Worm (Caenorhabditis elegans) whole organism, L4 larva: ENCODE data around the gene K07B1.7.

Experiments used
- F49E8.2 ChIP-seq: sonication (generic microtip); optimal IDR thresholded peaks from 2 replicates; lab custom pipeline; 2016; ENCODE audit warnings: missing compliant biosample characterization, mild to moderate bottlenecking, missing genetic modification characterization, borderline replicate concordance
- R02D3.7 ChIP-seq: fragments of 150-350 bp; sonication (generic microtip); optimal IDR thresholded peaks from 3 replicates; lab custom pipeline; 2014; ENCODE audit warnings: missing biosample characterization, missing genetic modification characterization
- T20F7.1 ChIP-seq: fragments of 200-800 bp; sonication (Bioruptor generic); optimal IDR thresholded peaks from 2 replicates; lab custom pipeline; 2018; ENCODE audit warnings: mild to moderate bottlenecking, missing genetic modification characterization, missing compliant biosample characterization
- T26A8.4 ChIP-seq: fragments of 200-800 bp; sonication (Bioruptor generic); IDR thresholded peaks from 2 replicates; pipeline ENCODE4 v1.3.6; 2022; ENCODE audit warnings: missing genetic modification characterization, missing compliant biosample characterization
- Y48G9A.11 ChIP-seq: fragments of 200-800 bp; sonication (Bioruptor generic); IDR thresholded peaks from 2 replicates; pipeline ENCODE4 v1.3.6; 2022; ENCODE audit warnings: missing genetic modification reagents, missing genetic modification characterization, missing compliant biosample characterization
- ZK337.2 ChIP-seq: fragments of 200-800 bp; sonication (Bioruptor generic); IDR thresholded peaks from 2 replicates; pipeline ENCODE4 v1.3.6; 2022; ENCODE audit warnings: missing genetic modification reagents, missing genetic modification characterization, missing compliant biosample characterization
- ZK546.5 ChIP-seq, 2 experiments: sonication (generic microtip); optimal IDR thresholded peaks; 2 replicates each; lab custom pipeline; 2017; ENCODE audit warnings: missing biosample characterization in 2 of 2, missing genetic modification characterization in 2 of 2
- aly-2 ChIP-seq: sonication (generic microtip); optimal IDR thresholded peaks from 2 replicates; lab custom pipeline; 2018; ENCODE audit warnings: missing biosample characterization, missing genetic modification characterization
- ama-1 ChIP-seq: fragments of 150-350 bp; optimal IDR thresholded peaks from 2 replicates; lab custom pipeline; 2014; ENCODE audit warnings: inconsistent platforms, mixed read lengths
- ceh-20 ChIP-seq: fragments of 200-800 bp; sonication (Bioruptor generic); IDR thresholded peaks from 2 replicates; pipeline ENCODE4 v1.3.6; 2022; ENCODE audit warnings: missing genetic modification reagents, missing genetic modification characterization, missing compliant biosample characterization
- ceh-28 ChIP-seq: fragments of 150-350 bp; optimal IDR thresholded peaks from 2 replicates; lab custom pipeline; 2014; ENCODE audit warnings: missing biosample characterization, missing genetic modification reagents, missing genetic modification characterization
- ceh-32 ChIP-seq: sonication (generic microtip); optimal IDR thresholded peaks from 2 replicates; lab custom pipeline; 2016; ENCODE audit warnings: mild to moderate bottlenecking, missing genetic modification characterization, missing compliant biosample characterization; ENCODE audit not compliant: poor library complexity
- daf-16 ChIP-seq, 3 experiments: sonication (generic microtip); optimal IDR thresholded peaks; 2 replicates each; lab custom pipeline; 2016 to 2017; ENCODE audit warnings: missing genetic modification characterization in 3 of 3, missing genetic modification reagents in 3 of 3, mild to moderate bottlenecking in 2 of 3, missing compliant biosample characterization in 2 of 3, missing biosample characterization in 1 of 3, moderate library complexity in 1 of 3
- daf-8 ChIP-seq: fragments of 200-800 bp; sonication (Bioruptor generic); IDR thresholded peaks from 2 replicates; pipeline ENCODE4 v1.3.6; 2022; ENCODE audit warnings: missing genetic modification characterization, missing compliant biosample characterization
- dmd-6 ChIP-seq: fragments of 200-800 bp; sonication (Bioruptor generic); IDR thresholded peaks from 2 replicates; pipeline ENCODE4 v1.3.6; 2022; ENCODE audit warnings: missing genetic modification reagents, missing genetic modification characterization, missing compliant biosample characterization
- dmd-9 ChIP-seq: fragments of 200-800 bp; sonication (Bioruptor generic); IDR thresholded peaks from 2 replicates; pipeline ENCODE4 v1.3.6; 2022; ENCODE audit warnings: missing genetic modification reagents, missing genetic modification characterization, missing compliant biosample characterization
- egl-43 ChIP-seq: fragments of 200-800 bp; sonication (Bioruptor generic); IDR thresholded peaks from 2 replicates; pipeline ENCODE4 v1.3.6; 2022; ENCODE audit warnings: missing genetic modification reagents, missing genetic modification characterization, missing compliant biosample characterization
- fos-1 ChIP-seq: fragments of 150-350 bp; optimal IDR thresholded peaks from 2 replicates; lab custom pipeline; 2014; ENCODE audit warnings: missing biosample characterization, missing genetic modification characterization
- gei-8 ChIP-seq: fragments of 200-800 bp; sonication (Bioruptor generic); optimal IDR thresholded peaks from 2 replicates; lab custom pipeline; 2018; ENCODE audit warnings: mild to moderate bottlenecking, missing genetic modification characterization, missing compliant biosample characterization
- hif-1 ChIP-seq, 2 experiments: sonication (generic microtip); optimal IDR thresholded peaks; 2 replicates each; lab custom pipeline; 2016 to 2017; ENCODE audit warnings: missing compliant biosample characterization in 2 of 2, missing genetic modification characterization in 2 of 2, missing genetic modification reagents in 2 of 2, missing genotype in 2 of 2, mild to moderate bottlenecking in 1 of 2
- hlh-11 ChIP-seq: fragments of 200-800 bp; sonication (Bioruptor generic); optimal IDR thresholded peaks from 2 replicates; lab custom pipeline; 2018; ENCODE audit warnings: mild to moderate bottlenecking, missing genetic modification characterization, missing compliant biosample characterization
- hlh-30 ChIP-seq: sonication (generic microtip); optimal IDR thresholded peaks from 2 replicates; lab custom pipeline; 2017; ENCODE audit warnings: antibody characterized with exemption, mild to moderate bottlenecking, missing genetic modification characterization, missing compliant biosample characterization; ENCODE audit not compliant: insufficient read depth
- hmg-1.1 ChIP-seq: fragments of 200-800 bp; sonication (Bioruptor generic); IDR thresholded peaks from 2 replicates; pipeline ENCODE4 v1.3.6; 2022; ENCODE audit warnings: missing genetic modification reagents, missing genetic modification characterization, missing compliant biosample characterization
- jun-1 ChIP-seq: fragments of 150-350 bp; optimal IDR thresholded peaks from 2 replicates; lab custom pipeline; 2014; ENCODE audit warnings: missing biosample characterization, missing genetic modification reagents, missing genetic modification characterization
- lin-13 ChIP-seq: fragments of 150-350 bp; optimal IDR thresholded peaks from 2 replicates; lab custom pipeline; 2014; ENCODE audit warnings: missing biosample characterization, missing genetic modification reagents, missing genetic modification characterization
- lin-15B ChIP-seq: fragments of 150-350 bp; sonication (generic microtip); optimal IDR thresholded peaks from 3 replicates; lab custom pipeline; 2014; ENCODE audit warnings: missing biosample characterization, missing genetic modification characterization
- lin-38 ChIP-seq: fragments of 200-800 bp; sonication (Bioruptor generic); IDR thresholded peaks from 2 replicates; pipeline ENCODE4 v1.3.6; 2022; ENCODE audit warnings: missing genetic modification reagents, missing genetic modification characterization, missing compliant biosample characterization
- madf-5 ChIP-seq, 2 experiments: fragments of 200-800 bp; sonication (Bioruptor generic); IDR thresholded peaks; 2 replicates each; pipeline ENCODE4 v1.3.6; 2022; ENCODE audit warnings: missing compliant biosample characterization in 2 of 2, missing genetic modification characterization in 2 of 2
- madf-9 ChIP-seq: fragments of 200-800 bp; sonication (Bioruptor generic); conservative IDR thresholded peaks from 2 replicates; pipeline ENCODE4 v1.3.6; 2022; ENCODE audit warnings: missing genetic modification reagents, missing genetic modification characterization, missing compliant biosample characterization
- mdl-1 ChIP-seq, 2 experiments: fragments of 150-350 bp in 1 of 2; sonication (generic microtip) in 1 of 2; optimal IDR thresholded peaks; 2 replicates each; lab custom pipeline; 2014 to 2017; ENCODE audit warnings: missing biosample characterization in 2 of 2, missing genetic modification characterization in 2 of 2
- mdt-29 ChIP-seq: fragments of 200-800 bp; sonication (Bioruptor generic); IDR thresholded peaks from 2 replicates; pipeline ENCODE4 v1.3.6; 2022; ENCODE audit warnings: missing genetic modification reagents, missing genetic modification characterization, missing compliant biosample characterization
- mep-1 ChIP-seq: fragments of 150-350 bp; sonication (generic microtip); optimal IDR thresholded peaks from 3 replicates; lab custom pipeline; 2014; ENCODE audit warnings: missing biosample characterization, missing genetic modification characterization
- mxl-2 ChIP-seq: fragments of 200-800 bp; sonication (Bioruptor generic); conservative IDR thresholded peaks from 2 replicates; pipeline ENCODE4 v1.3.6; 2022; ENCODE audit warnings: missing genetic modification reagents, missing genetic modification characterization, missing compliant biosample characterization
- mxl-3 ChIP-seq: fragments of 200-800 bp; sonication (Bioruptor generic); optimal IDR thresholded peaks from 2 replicates; lab custom pipeline; 2018; ENCODE audit warnings: mild to moderate bottlenecking, missing genetic modification characterization, missing compliant biosample characterization
- nhr-28 ChIP-seq: fragments of 150-350 bp; optimal IDR thresholded peaks from 2 replicates; lab custom pipeline; 2014; ENCODE audit warnings: missing biosample characterization, missing genetic modification characterization
- nhr-41 ChIP-seq: fragments of 200-800 bp; sonication (Bioruptor generic); IDR thresholded peaks from 2 replicates; pipeline ENCODE4 v1.3.6; 2022; ENCODE audit warnings: missing genetic modification reagents, missing genetic modification characterization, missing compliant biosample characterization
- nhr-42 ChIP-seq: fragments of 200-800 bp; sonication (Bioruptor generic); IDR thresholded peaks from 2 replicates; pipeline ENCODE4 v1.3.6; 2022; ENCODE audit warnings: missing genetic modification characterization, missing compliant biosample characterization
- nhr-76 ChIP-seq: fragments of 150-350 bp; optimal IDR thresholded peaks from 2 replicates; lab custom pipeline; 2014; ENCODE audit warnings: missing biosample characterization, missing genetic modification characterization
- nhr-77 ChIP-seq: fragments of 150-350 bp; optimal IDR thresholded peaks from 2 replicates; lab custom pipeline; 2014; ENCODE audit warnings: missing biosample characterization, missing genetic modification characterization
- pha-4 ChIP-seq, 2 experiments: fragments of 150-350 bp in 1 of 2; fragments of 200-800 bp in 1 of 2; sonication (Bioruptor generic) in 1 of 2; IDR thresholded peaks in 1 of 2; optimal IDR thresholded peaks in 1 of 2; 2 replicates each; pipeline versions ENCODE4 v1.3.6 to Lab custom; 2014 to 2022; ENCODE audit warnings: missing genetic modification characterization in 2 of 2, missing genetic modification reagents in 2 of 2, missing biosample characterization in 1 of 2, missing compliant biosample characterization in 1 of 2
- php-3 ChIP-seq: fragments of 200-800 bp; sonication (Bioruptor generic); IDR thresholded peaks from 2 replicates; pipeline ENCODE4 v1.3.6; 2022; ENCODE audit warnings: missing genetic modification reagents, missing genetic modification characterization, missing compliant biosample characterization
- pqm-1 ChIP-seq: sonication (generic microtip); optimal IDR thresholded peaks from 2 replicates; lab custom pipeline; 2017; ENCODE audit warnings: missing biosample characterization, missing genetic modification characterization
- rbr-2 ChIP-seq: sonication (generic microtip); optimal IDR thresholded peaks from 2 replicates; lab custom pipeline; 2016; ENCODE audit warnings: missing genotype, missing genetic modification characterization, missing compliant biosample characterization
- sdz-12 ChIP-seq: fragments of 200-800 bp; sonication (Bioruptor generic); optimal IDR thresholded peaks from 2 replicates; lab custom pipeline; 2018; ENCODE audit warnings: mild to moderate bottlenecking, missing genetic modification characterization, missing compliant biosample characterization
- skn-1 ChIP-seq: fragments of 150-350 bp; optimal IDR thresholded peaks from 2 replicates; lab custom pipeline; 2014; ENCODE audit warnings: missing biosample characterization, missing genetic modification characterization
- snpc-4 ChIP-seq: fragments of 150-350 bp; optimal IDR thresholded peaks from 2 replicates; lab custom pipeline; 2014; ENCODE audit warnings: missing biosample characterization, missing genetic modification characterization
- spr-1 ChIP-seq: sonication (generic microtip); optimal IDR thresholded peaks from 2 replicates; lab custom pipeline; 2016; ENCODE audit warnings: mild to moderate bottlenecking, missing genetic modification characterization, missing compliant biosample characterization
- spr-3 ChIP-seq: fragments of 200-800 bp; sonication (Bioruptor generic); optimal IDR thresholded peaks from 2 replicates; lab custom pipeline; 2018; ENCODE audit warnings: mild to moderate bottlenecking, missing genetic modification characterization, missing compliant biosample characterization
- tag-97 ChIP-seq: fragments of 200-800 bp; sonication (Bioruptor generic); IDR thresholded peaks from 2 replicates; pipeline ENCODE4 v1.3.6; 2022; ENCODE audit warnings: missing genetic modification characterization, missing compliant biosample characterization
- unc-39 ChIP-seq: sonication (generic microtip); optimal IDR thresholded peaks from 2 replicates; lab custom pipeline; 2017; ENCODE audit warnings: missing biosample characterization, missing genetic modification characterization
- vab-7 ChIP-seq: fragments of 200-800 bp; sonication (Bioruptor generic); IDR thresholded peaks from 2 replicates; pipeline ENCODE4 v1.3.6; 2022; ENCODE audit warnings: missing genetic modification reagents, missing genetic modification characterization, missing compliant biosample characterization

Gene K07B1.7

ce11 chrV:9338452-9338851 lies 8.3 kb downstream of the K07B1.7 start:
- TF ChIP-seq mxl-3 (GFP tag; lab: Kevin White, UChicago) (no peak), nhr-42 (GFP tag; lab: Robert Waterston, UW) (peak; percentile 73; the same call in 1 of the 2 replicates), nhr-41 (no peak), ceh-28 (no peak), mep-1 (tag; lab: Kevin White, UChicago) (peak; percentile 52), vab-7 (GFP tag; lab: Robert Waterston, UW) (no peak), dmd-9 (0 out of 2 replicates have a peak, but pooled peaks have one; percentile 14), aly-2 (tag; lab: Kevin White, UChicago) (no peak), R02D3.7 (tag; lab: Kevin White, UChicago) (no peak), jun-1 (tag; lab: Kevin White, UChicago) (no peak), hlh-11 (peak; percentile 6), F49E8.2 (tag; lab: Kevin White, UChicago) (no peak), ceh-20 (GFP tag; lab: Robert Waterston, UW) (no peak), T20F7.1 (peak; percentile 23), spr-3 (GFP tag; lab: Kevin White, UChicago) (no peak), pha-4 (GFP tag; IDR thresholded peaks at IDR 0.05; lab: Robert Waterston, UW) (no peak), pha-4 (tag; optimal IDR thresholded peaks at IDR 0.05; lab: Kevin White, UChicago) (no peak), dmd-6 (no peak), mxl-2 (GFP tag; lab: Robert Waterston, UW) (no peak), sdz-12 (GFP tag; lab: Kevin White, UChicago) (peak; percentile 31), fos-1 (tag; lab: Kevin White, UChicago) (no peak), rbr-2 (tag; lab: Kevin White, UChicago) (no peak), skn-1 (tag; lab: Kevin White, UChicago) (no peak), egl-43 (GFP tag; lab: Robert Waterston, UW) (peak; percentile 71), nhr-76 (tag; lab: Kevin White, UChicago) (no peak), lin-15B (tag; lab: Kevin White, UChicago) (no peak), hmg-1.1 (no peak), nhr-28 (no peak), gei-8 (GFP tag; lab: Kevin White, UChicago) (no peak), tag-97 (GFP tag; lab: Robert Waterston, UW) (no peak), daf-16 (GFP tag; optimal IDR thresholded peaks at IDR 0.05; lab: Kevin White, UChicago) (no peak), daf-16 (tag; optimal IDR thresholded peaks at IDR 0.05; lab: Kevin White, UChicago) (peak; percentile 29), mdt-29 (GFP tag; lab: Robert Waterston, UW) (no peak), nhr-77 (tag; lab: Kevin White, UChicago) (no peak), ceh-32 (tag; lab: Kevin White, UChicago) (no peak), php-3 (GFP tag; lab: Robert Waterston, UW) (no peak), daf-8 (GFP tag; lab: Robert Waterston, UW) (no peak), Y48G9A.11 (no peak), mdl-1 (tag; optimal IDR thresholded peaks at IDR 0.05; lab: Kevin White, UChicago) (no peak), snpc-4 (tag; lab: Kevin White, UChicago) (no peak), hlh-30 (tag; lab: Kevin White, UChicago) (no peak), T26A8.4 (peak; percentile 86), pqm-1 (tag; lab: Kevin White, UChicago) (no peak), spr-1 (tag; lab: Kevin White, UChicago) (no peak), lin-38 (GFP tag; lab: Robert Waterston, UW) (peak; percentile 41; the same call in 1 of the 2 replicates), ama-1 (peak; percentile 96), hif-1 (tag; optimal IDR thresholded peaks at IDR 0.05; lab: Kevin White, UChicago) (peak in 1 of 2 experiments; percentile 32), ZK337.2 (GFP tag; lab: Robert Waterston, UW) (no peak), madf-5 (GFP tag; IDR thresholded peaks at IDR 0.05; lab: Robert Waterston, UW) (no peak), lin-13 (GFP tag; lab: Kevin White, UChicago) (no peak), madf-9 (GFP tag; lab: Robert Waterston, UW) (no peak), ZK546.5 (tag; optimal IDR thresholded peaks at IDR 0.05; lab: Kevin White, UChicago) (no peak), unc-39 (tag; lab: Kevin White, UChicago) (no peak)
